Worm (Caenorhabditis elegans): Measurements from ENCODE around the gene snf-7.

ce11 chrIII:12959286-12959685, 46.0 kb upstream of the snf-7 start:
- TF ChIP-seq pha-4 (tag; optimal IDR thresholded peaks at IDR 0.05), result no peak
- no peak for TF ChIP-seq mab-5 (tag; optimal IDR thresholded peaks at IDR 0.05)
- TF ChIP-seq ztf-11 (tag; optimal IDR thresholded peaks at IDR 0.05), result no peak
- no peak for TF ChIP-seq nhr-76 (tag; optimal IDR thresholded peaks at IDR 0.05)
- TF ChIP-seq nhr-12 (tag; optimal IDR thresholded peaks at IDR 0.05), result no peak
- no peak for TF ChIP-seq snpc-4 (tag; optimal IDR thresholded peaks at IDR 0.05)
- no peak for TF ChIP-seq lsy-2 (tag; optimal IDR thresholded peaks at IDR 0.05)
- no peak for TF ChIP-seq tbx-8 (GFP tag; optimal IDR thresholded peaks at IDR 0.05)
- no peak for TF ChIP-seq unc-39 (tag; optimal IDR thresholded peaks at IDR 0.05)
- TF ChIP-seq blmp-1 (tag; optimal IDR thresholded peaks at IDR 0.05), result no peak
- no peak for TF ChIP-seq elt-3 (tag; optimal IDR thresholded peaks at IDR 0.05)

All from whole organism, mixed stage, embryonic.